Fruit fly (Drosophila melanogaster): ENCODE measurements around the gene PIG-K.

DNA sequence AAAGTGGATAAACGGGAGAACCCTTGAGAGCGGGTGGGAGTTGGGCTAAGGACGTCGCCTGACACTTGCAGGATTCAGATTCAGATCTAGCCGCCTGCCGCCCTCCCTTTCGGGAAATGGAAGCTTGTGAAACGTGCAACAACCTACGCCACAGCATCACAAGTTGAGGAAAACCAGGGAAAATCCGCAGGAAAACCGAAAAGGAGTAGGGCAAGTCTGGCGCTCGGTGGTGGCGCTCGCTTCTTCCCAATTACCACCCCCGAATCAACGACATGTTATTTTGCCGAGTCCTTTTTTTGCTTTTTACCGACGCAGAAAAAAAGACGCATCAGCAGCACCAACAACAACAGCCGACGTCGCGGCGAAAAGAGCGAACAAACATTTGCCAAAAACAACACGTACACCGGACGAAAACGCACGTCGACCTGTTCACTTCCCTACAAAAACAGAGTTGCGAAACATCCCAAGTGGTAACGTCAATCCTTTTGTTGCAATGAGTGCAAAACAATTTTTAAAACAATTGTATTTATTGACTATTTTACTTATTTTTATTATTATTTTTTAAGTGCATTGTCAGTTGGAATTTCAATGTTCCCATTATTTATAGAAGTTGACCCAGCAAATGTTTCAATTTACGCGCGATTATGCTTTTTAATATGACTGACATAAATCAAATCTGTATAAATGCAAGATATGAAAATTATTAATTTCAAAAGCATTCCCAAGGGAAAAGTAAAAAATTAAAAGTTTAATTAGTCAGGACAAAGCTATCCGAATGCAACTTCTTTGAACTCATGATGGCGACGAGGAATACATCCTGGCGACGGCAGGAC, 2.3 kb upstream of the PIG-K start:
- TF ChIP-seq Xrp1 (GFP tag; IDR thresholded peaks at IDR 0.05) (peak; percentile 68; the same call in 1 of the 2 replicates), repo (GFP tag; optimal IDR thresholded peaks at IDR 0.05) (no peak), Nf-YC (tag; optimal IDR thresholded peaks at IDR 0.05) (no peak), CG1647 (GFP tag; optimal IDR thresholded peaks at IDR 0.05) (no peak), CG9727 (GFP tag; optimal IDR thresholded peaks at IDR 0.05) (peak; percentile 53), h (optimal IDR thresholded peaks at IDR 0.05) (no peak), Hmr (GFP tag; optimal IDR thresholded peaks at IDR 0.05) (peak; percentile 64), CG10462 (GFP tag; optimal IDR thresholded peaks at IDR 0.05) (no peak), CG7271 (tag; optimal IDR thresholded peaks at IDR 0.05) (no peak), CG14014 (GFP tag; IDR thresholded peaks at IDR 0.05) (peak; percentile 31; the same call in 1 of the 2 replicates), bsh (GFP tag; optimal IDR thresholded peaks at IDR 0.05) (peak in 1 of 2 experiments; percentile 61), CG2120 (GFP tag; optimal IDR thresholded peaks at IDR 0.05) (peak; percentile 44), nau (GFP tag; optimal IDR thresholded peaks at IDR 0.05) (no peak), abd-A (tag; optimal IDR thresholded peaks at IDR 0.05) (no peak)
